Worm (Caenorhabditis elegans) whole organism, L3 larva: ENCODE data around the gene npr-17.

Experiments used
- ceh-82 ChIP-seq: fragments of 150-350 bp; optimal IDR thresholded peaks from 2 replicates; lab custom pipeline; 2014; ENCODE audit warnings: missing biosample characterization, missing genetic modification characterization
- fkh-10 ChIP-seq: sonication (generic microtip); optimal IDR thresholded peaks from 2 replicates; lab custom pipeline; 2017; ENCODE audit warnings: missing biosample characterization, missing genetic modification reagents, missing genetic modification characterization
- lin-39 ChIP-seq: fragments of 150-350 bp; optimal IDR thresholded peaks from 2 replicates; lab custom pipeline; 2018; ENCODE audit warnings: missing biosample characterization, missing genetic modification reagents, missing genetic modification characterization
- nhr-11 ChIP-seq: fragments of 150-350 bp; optimal IDR thresholded peaks from 2 replicates; lab custom pipeline; 2014; ENCODE audit warnings: missing biosample characterization, missing genetic modification characterization
- nhr-77 ChIP-seq: fragments of 150-350 bp; optimal IDR thresholded peaks from 2 replicates; lab custom pipeline; 2014; ENCODE audit warnings: missing biosample characterization, missing genetic modification characterization
- pha-4 ChIP-seq: fragments of 150-350 bp; optimal IDR thresholded peaks from 2 replicates; lab custom pipeline; 2014; ENCODE audit warnings: missing biosample characterization, missing genetic modification reagents, missing genetic modification characterization
- sea-2 ChIP-seq: fragments of 150-350 bp; sonication (generic microtip); optimal IDR thresholded peaks from 4 replicates; lab custom pipeline; 2014; ENCODE audit warnings: missing biosample characterization, missing genetic modification reagents, missing genetic modification characterization
- unc-62 ChIP-seq: fragments of 150-350 bp; sonication (generic microtip); optimal IDR thresholded peaks from 4 replicates; lab custom pipeline; 2014; ENCODE audit warnings: missing biosample characterization, missing genetic modification reagents, missing genetic modification characterization
- zag-1 ChIP-seq: fragments of 150-350 bp; optimal IDR thresholded peaks from 2 replicates; lab custom pipeline; 2014; ENCODE audit warnings: missing biosample characterization, missing genetic modification characterization
- ztf-11 ChIP-seq: fragments of 150-350 bp; optimal IDR thresholded peaks from 2 replicates; lab custom pipeline; 2014; ENCODE audit warnings: missing biosample characterization, missing genetic modification characterization
- ztf-4 ChIP-seq: fragments of 150-350 bp; optimal IDR thresholded peaks from 2 replicates; lab custom pipeline; 2014; ENCODE audit warnings: missing biosample characterization, missing genetic modification characterization

ce11 chrIII:7973201-7973767 is 23.0 kb downstream of the npr-17 start, which contains the start of the genes eef-1B.1 and aco-2:
- TF ChIP-seq zag-1 (tag; lab: Kevin White, UChicago) (no peak), lin-39 (tag; lab: Kevin White, UChicago) (peak; percentile 97), nhr-11 (tag; lab: Kevin White, UChicago) (peak; percentile 36), unc-62 (no peak), ztf-4 (tag; lab: Kevin White, UChicago) (peak; percentile 11), nhr-77 (tag; lab: Kevin White, UChicago) (no peak), pha-4 (tag; lab: Kevin White, UChicago) (peak; percentile 96), sea-2 (GFP tag; lab: Kevin White, UChicago) (no peak), fkh-10 (GFP tag; lab: Kevin White, UChicago) (peak; percentile 54), ztf-11 (tag; lab: Kevin White, UChicago) (no peak), ceh-82 (tag; lab: Kevin White, UChicago) (peak; percentile 73)
